Fruit fly (Drosophila melanogaster): ENCODE measurements around the gene r.

Gene r

DNA sequence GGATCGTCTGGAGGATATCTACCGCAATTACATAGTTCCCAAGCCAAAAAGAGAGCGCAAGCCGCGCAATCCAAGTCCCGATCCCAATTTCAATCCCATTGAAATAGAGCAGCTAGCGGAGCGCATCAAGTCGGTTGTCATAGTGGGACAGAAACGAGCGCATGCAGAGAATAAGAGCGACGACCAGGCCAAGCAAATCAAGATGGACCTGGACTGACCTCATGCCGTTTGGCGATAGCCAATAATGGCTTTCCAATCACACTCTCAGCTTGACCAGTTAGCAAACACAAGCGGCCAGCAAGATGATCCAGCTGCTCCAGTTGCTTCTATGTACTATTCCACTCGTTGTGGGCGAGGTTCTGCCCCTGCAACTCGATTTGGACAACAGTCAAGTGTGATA lies 3.5 kb upstream of the r start:
- no peak for TF ChIP-seq fd59A (GFP tag; optimal IDR thresholded peaks at IDR 0.05)
- peak; percentile 98 for TF ChIP-seq svp (GFP tag)
- TF ChIP-seq OdsH (GFP tag; optimal IDR thresholded peaks at IDR 0.05), result no peak
- TF ChIP-seq CG10669 (GFP tag; optimal IDR thresholded peaks at IDR 0.05), result no peak
- no peak for TF ChIP-seq CG6792 (GFP tag; optimal IDR thresholded peaks at IDR 0.05)
- TF ChIP-seq Eip78C (GFP tag), result peak; percentile 16
- no peak for TF ChIP-seq Eip75B (GFP tag; optimal IDR thresholded peaks at IDR 0.05)
- TF ChIP-seq Blimp-1 (GFP tag; optimal IDR thresholded peaks at IDR 0.05), result no peak
- no peak for TF ChIP-seq CG3032 (tag; optimal IDR thresholded peaks at IDR 0.05)
- no peak for TF ChIP-seq esn (GFP tag; optimal IDR thresholded peaks at IDR 0.05)

DNA sequence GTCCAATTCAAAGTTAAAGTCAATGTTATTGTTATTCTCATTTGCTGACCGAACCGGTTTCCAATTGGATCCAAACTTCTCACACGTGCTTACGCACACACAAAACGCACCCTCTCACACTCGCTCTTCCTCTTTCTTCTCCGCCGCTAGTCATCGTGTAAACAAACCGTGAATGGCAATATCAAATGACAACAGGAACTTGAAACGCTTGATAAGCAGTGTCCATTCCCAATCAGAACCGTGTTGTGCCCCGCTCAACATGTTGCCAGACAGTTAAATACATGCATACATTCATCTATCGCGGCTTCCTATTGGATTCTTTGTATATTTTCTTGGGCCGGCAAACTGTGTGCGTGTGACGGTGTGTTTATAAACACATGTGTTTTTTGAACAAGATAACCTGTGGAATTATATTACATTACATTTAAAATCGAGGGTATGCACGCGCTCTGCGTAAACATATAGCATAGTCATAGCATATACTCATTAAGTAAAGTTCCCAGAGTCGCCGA lies 621 bp downstream of the r start:
- TF ChIP-seq Eip75B (GFP tag; optimal IDR thresholded peaks at IDR 0.05) (no peak), CG16779 (tag; optimal IDR thresholded peaks at IDR 0.05) (peak; percentile 47), CG10669 (GFP tag; optimal IDR thresholded peaks at IDR 0.05) (no peak), fkh (GFP tag; optimal IDR thresholded peaks at IDR 0.05) (peak; percentile 96), lz (GFP tag; optimal IDR thresholded peaks at IDR 0.05) (no peak), vri (GFP tag; optimal IDR thresholded peaks at IDR 0.05) (no peak), CG6792 (GFP tag; optimal IDR thresholded peaks at IDR 0.05) (no peak), CG3919 (GFP tag; optimal IDR thresholded peaks at IDR 0.05) (no peak), Hr38 (GFP tag; optimal IDR thresholded peaks at IDR 0.05) (no peak), CG34406 (GFP tag; optimal IDR thresholded peaks at IDR 0.05) (no peak), cyc (GFP tag; optimal IDR thresholded peaks at IDR 0.05) (no peak), CG10631 (GFP tag; optimal IDR thresholded peaks at IDR 0.05) (no peak), ss (GFP tag; optimal IDR thresholded peaks at IDR 0.05) (no peak), CG6808 (GFP tag; optimal IDR thresholded peaks at IDR 0.05) (no peak), Blimp-1 (GFP tag; optimal IDR thresholded peaks at IDR 0.05) (no peak), fd59A (GFP tag; optimal IDR thresholded peaks at IDR 0.05) (no peak), Sox14 (GFP tag; optimal IDR thresholded peaks at IDR 0.05) (no peak), dac (GFP tag; optimal IDR thresholded peaks at IDR 0.05) (no peak), CG31627 (GFP tag; optimal IDR thresholded peaks at IDR 0.05) (no peak), svp (GFP tag) (peak; percentile 76), OdsH (GFP tag; optimal IDR thresholded peaks at IDR 0.05) (no peak), Ets21C (GFP tag; optimal IDR thresholded peaks at IDR 0.05) (no peak), CG6163 (GFP tag; IDR thresholded peaks at IDR 0.05) (no peak), spab (GFP tag; optimal IDR thresholded peaks at IDR 0.05) (no peak), topi (GFP tag; optimal IDR thresholded peaks at IDR 0.05) (no peak), CG6854 (GFP tag; optimal IDR thresholded peaks at IDR 0.05) (peak; percentile 6), Eip93F (GFP tag; optimal IDR thresholded peaks at IDR 0.05) (no peak), CG1621 (tag; optimal IDR thresholded peaks at IDR 0.05) (no peak), CG3032 (tag; optimal IDR thresholded peaks at IDR 0.05) (no peak), CG15336 (GFP tag; IDR thresholded peaks at IDR 0.05) (peak; percentile 28; the same call in 1 of the 2 replicates), Eip78C (GFP tag) (peak; percentile 62), dsx (GFP tag; optimal IDR thresholded peaks at IDR 0.05; ENCODE audit: poor library complexity, severe bottlenecking) (peak; percentile 20), CG4318 (GFP tag; optimal IDR thresholded peaks at IDR 0.05) (no peak), achi (GFP tag; optimal IDR thresholded peaks at IDR 0.05) (no peak)

DNA sequence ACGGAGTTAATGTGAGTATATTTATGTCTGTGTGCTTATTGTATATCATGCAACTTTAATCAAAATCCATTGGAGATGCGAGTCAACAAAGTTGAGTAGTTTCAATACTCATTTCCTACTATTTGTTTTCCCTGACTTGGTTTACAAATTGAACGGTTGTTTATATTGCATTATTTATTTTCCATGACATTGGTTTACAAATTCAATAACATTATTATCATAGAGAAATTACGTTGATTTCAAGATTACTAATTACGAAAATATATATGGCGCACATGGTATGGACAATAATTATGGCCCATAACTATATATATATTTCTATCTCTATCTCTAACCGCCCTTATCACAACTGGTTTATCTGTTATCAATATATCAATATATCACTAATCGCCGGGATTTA lies 5.5 kb downstream of the r start:
- TF ChIP-seq fkh (GFP tag; optimal IDR thresholded peaks at IDR 0.05) (peak; percentile 17), Eip78C (GFP tag) (peak; percentile 13), cyc (GFP tag; optimal IDR thresholded peaks at IDR 0.05) (no peak)

DNA sequence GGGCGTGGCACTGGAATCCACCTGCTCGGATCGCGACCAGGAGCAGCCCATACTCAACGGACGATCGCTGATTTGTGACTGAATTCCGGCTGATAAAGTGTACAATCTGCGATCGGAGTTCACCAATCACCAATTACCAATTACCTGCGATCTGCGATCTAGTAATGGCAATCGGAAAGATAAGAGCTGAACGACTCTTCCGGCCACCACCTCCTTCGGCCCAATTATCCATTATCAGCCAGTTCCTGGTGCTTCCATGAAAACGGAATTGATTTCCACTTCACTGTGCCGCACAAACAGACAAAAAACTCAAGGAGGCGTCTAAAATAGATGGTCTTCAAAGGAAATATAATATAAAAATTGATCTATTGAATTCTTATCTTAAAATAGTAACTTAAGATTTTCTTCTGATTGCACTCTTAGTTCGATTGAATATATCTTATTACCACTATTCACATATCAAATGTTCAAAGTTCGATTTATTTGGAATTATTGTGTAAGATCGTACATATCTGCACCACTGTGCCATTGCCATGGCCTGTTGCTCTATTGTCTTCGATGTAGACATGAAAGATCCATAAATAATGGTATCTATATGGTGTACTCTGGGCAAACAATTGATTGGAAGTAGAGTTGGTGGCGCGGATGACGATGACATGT lies 9.4 kb downstream of the r start, which contains the start of gene CG15865:
TSS of gene CG15865 (minus strand) at position 51 of the 660 bp plus-strand sequence.
- TF ChIP-seq ss (GFP tag; optimal IDR thresholded peaks at IDR 0.05), result peak in 1 of 2 experiments; percentile 11
- no peak for TF ChIP-seq CG11294 (GFP tag; IDR thresholded peaks at IDR 0.05)
- no peak for TF ChIP-seq fd59A (GFP tag; optimal IDR thresholded peaks at IDR 0.05)
- TF ChIP-seq CG6808 (GFP tag; optimal IDR thresholded peaks at IDR 0.05), result peak; percentile 16
- peak; percentile 16 for TF ChIP-seq Smox (GFP tag; optimal IDR thresholded peaks at IDR 0.05)
- no peak for TF ChIP-seq lz (GFP tag; optimal IDR thresholded peaks at IDR 0.05)
- TF ChIP-seq CG8632 (GFP tag; optimal IDR thresholded peaks at IDR 0.05), result no peak
- no peak for TF ChIP-seq Eip75B (GFP tag; optimal IDR thresholded peaks at IDR 0.05)
- TF ChIP-seq salr (GFP tag; optimal IDR thresholded peaks at IDR 0.05), result no peak
- TF ChIP-seq Blimp-1 (GFP tag; optimal IDR thresholded peaks at IDR 0.05), result no peak
- TF ChIP-seq fkh (GFP tag; optimal IDR thresholded peaks at IDR 0.05), result peak; percentile 7
- no peak for TF ChIP-seq CG3919 (GFP tag; optimal IDR thresholded peaks at IDR 0.05)
- peak; percentile 5 for TF ChIP-seq Ets96B (tag; optimal IDR thresholded peaks at IDR 0.05)
- TF ChIP-seq CG11762 (GFP tag; optimal IDR thresholded peaks at IDR 0.05; ENCODE audit: insufficient read depth), result no peak
- no peak for TF ChIP-seq CG6854 (GFP tag; optimal IDR thresholded peaks at IDR 0.05)
- TF ChIP-seq CG4318 (GFP tag; optimal IDR thresholded peaks at IDR 0.05), result no peak
- no peak for TF ChIP-seq Sox14 (GFP tag; optimal IDR thresholded peaks at IDR 0.05)
- TF ChIP-seq Eip78C (GFP tag), result peak; percentile 72
- peak; percentile 70 for TF ChIP-seq svp (GFP tag)
- TF ChIP-seq acj6 (GFP tag; optimal IDR thresholded peaks at IDR 0.05), result no peak
